Fruit fly (Drosophila melanogaster) whole organism, embryonic: ENCODE measurements around the gene Pdzd8.

Source experiments
- Adf1 ChIP-seq: fragments of 200-800 bp; sonication (Bioruptor generic); IDR thresholded peaks from 2 replicates; pipeline ENCODE4 v1.3.6; 2022; ENCODE audit warnings: missing biosample characterization, missing genetic modification characterization
- Aef1 ChIP-seq: fragments of 200-800 bp; sonication (Bioruptor generic); IDR thresholded peaks from 3 replicates; pipeline ENCODE4 v1.3.6; 2022; ENCODE audit warnings: missing biosample characterization, missing genetic modification characterization
- Asciz ChIP-seq: fragments of 200-800 bp; sonication (Bioruptor generic); optimal IDR thresholded peaks from 2 replicates; lab custom pipeline; 2017; ENCODE audit warnings: missing biosample characterization, mild to moderate bottlenecking, missing genetic modification characterization, missing genetic modification reagents
- Bgb ChIP-seq: fragments of 200-800 bp; sonication (Bioruptor generic); IDR thresholded peaks from 2 replicates; pipeline ENCODE4 v1.3.6; 2022; ENCODE audit warnings: missing biosample characterization, missing genetic modification characterization; ENCODE audit not compliant: partially characterized antibody
- CG10543 ChIP-seq: fragments of 200-800 bp; sonication (Bioruptor generic); optimal IDR thresholded peaks from 3 replicates; lab custom pipeline; 2017; ENCODE audit warnings: missing biosample characterization, mild to moderate bottlenecking, missing genetic modification characterization, moderate library complexity
- CG11696 ChIP-seq: fragments of 200-800 bp; sonication (Bioruptor generic); IDR thresholded peaks from 2 replicates; pipeline ENCODE4 v1.3.6; 2022; ENCODE audit warnings: missing biosample characterization, missing genetic modification characterization
- CG12071 ChIP-seq: fragments of 200-800 bp; sonication (Bioruptor generic); optimal IDR thresholded peaks from 3 replicates; lab custom pipeline; 2018; ENCODE audit warnings: missing biosample characterization, mild to moderate bottlenecking, missing genetic modification characterization
- CG12219 ChIP-seq: fragments of 200-800 bp; sonication (Bioruptor generic); optimal IDR thresholded peaks from 3 replicates; lab custom pipeline; 2018; ENCODE audit warnings: missing biosample characterization, mild to moderate bottlenecking, missing genetic modification characterization
- CG12769 ChIP-seq: fragments of 200-800 bp; sonication (Bioruptor generic); optimal IDR thresholded peaks from 2 replicates; lab custom pipeline; 2019; ENCODE audit warnings: missing biosample characterization, mild to moderate bottlenecking, missing genetic modification characterization, moderate library complexity
- CG13287 ChIP-seq: fragments of 200-800 bp; sonication (Bioruptor generic); IDR thresholded peaks from 2 replicates; pipeline ENCODE4 v1.3.6; 2022; ENCODE audit warnings: missing biosample characterization, missing genetic modification characterization; ENCODE audit not compliant: partially characterized antibody
- CG15514 ChIP-seq: fragments of 200-800 bp; sonication (Bioruptor generic); optimal IDR thresholded peaks from 3 replicates; lab custom pipeline; 2017; ENCODE audit warnings: missing biosample characterization, missing genetic modification characterization, mild to moderate bottlenecking, moderate library complexity, missing genetic modification reagents
- CG17612 ChIP-seq: fragments of 200-800 bp; sonication (Bioruptor generic); IDR thresholded peaks from 2 replicates; pipeline ENCODE4 v1.3.6; 2022; ENCODE audit warnings: missing biosample characterization, missing genetic modification characterization
- CG17912 ChIP-seq: fragments of 200-800 bp; sonication (Bioruptor generic); optimal IDR thresholded peaks from 2 replicates; lab custom pipeline; 2018; ENCODE audit warnings: missing biosample characterization, mild to moderate bottlenecking, missing genetic modification characterization
- CG1792 ChIP-seq: fragments of 200-800 bp; sonication (Bioruptor generic); optimal IDR thresholded peaks from 2 replicates; lab custom pipeline; 2016; ENCODE audit warnings: missing biosample characterization, missing genetic modification characterization
- CG2678 ChIP-seq: fragments of 200-800 bp; sonication (Bioruptor generic); optimal IDR thresholded peaks from 3 replicates; lab custom pipeline; 2019; ENCODE audit warnings: missing biosample characterization, mild to moderate bottlenecking, missing genetic modification characterization, moderate library complexity
- CG30020 ChIP-seq: fragments of 200-800 bp; optimal IDR thresholded peaks from 2 replicates; lab custom pipeline; 2019; ENCODE audit warnings: missing biosample characterization, mild to moderate bottlenecking, missing genetic modification characterization, moderate library complexity
- CG30403 ChIP-seq: fragments of 200-800 bp; sonication (Bioruptor generic); optimal IDR thresholded peaks from 3 replicates; lab custom pipeline; 2016; ENCODE audit warnings: missing biosample characterization, missing genetic modification characterization
- CG32532 ChIP-seq: fragments of 200-800 bp; sonication (Bioruptor generic); IDR thresholded peaks from 2 replicates; pipeline ENCODE4 v1.3.6; 2022; ENCODE audit warnings: missing biosample characterization, missing genetic modification characterization
- CG3995 ChIP-seq: fragments of 200-800 bp; sonication (Bioruptor generic); optimal IDR thresholded peaks from 3 replicates; lab custom pipeline; 2016; ENCODE audit warnings: missing biosample characterization, missing genetic modification characterization
- CG42726 ChIP-seq: fragments of 200-800 bp; sonication (Bioruptor generic); IDR thresholded peaks from 2 replicates; pipeline ENCODE4 v1.3.6; 2022; ENCODE audit warnings: missing biosample characterization, missing genetic modification characterization; ENCODE audit not compliant: partially characterized antibody
- CG5245 ChIP-seq: fragments of 200-800 bp; sonication (Bioruptor generic); optimal IDR thresholded peaks from 3 replicates; lab custom pipeline; 2016; ENCODE audit warnings: missing biosample characterization, missing genetic modification characterization
- CoRest ChIP-seq: fragments of 200-800 bp; sonication (Bioruptor generic); optimal IDR thresholded peaks from 3 replicates; lab custom pipeline; 2018; ENCODE audit warnings: missing biosample characterization, mild to moderate bottlenecking, missing genetic modification characterization, moderate library complexity
- D ChIP-seq, 2 experiments: fragments of 200-800 bp in 1 of 2; fragments of >200 bp in 1 of 2; sonication (Bioruptor generic) in 1 of 2; optimal IDR thresholded peaks; 2 replicates in 1 of 2; 3 replicates in 1 of 2; lab custom pipeline; 2017; ENCODE audit warnings: mild to moderate bottlenecking in 1 of 2, missing biosample characterization in 1 of 2, missing genetic modification characterization in 1 of 2, missing genetic modification reagents in 1 of 2
- Deaf1 ChIP-seq: fragments of 200-800 bp; optimal IDR thresholded peaks from 3 replicates; lab custom pipeline; 2019; ENCODE audit warnings: missing biosample characterization, mild to moderate bottlenecking, missing genetic modification characterization, moderate library complexity
- Eip74EF ChIP-seq, 2 experiments: fragments of 200-800 bp in 1 of 2; fragments of >200 bp in 1 of 2; sonication (Bioruptor generic) in 1 of 2; optimal IDR thresholded peaks; 2 replicates each; lab custom pipeline; 2017 to 2019; ENCODE audit warnings: missing biosample characterization in 2 of 2, missing genetic modification characterization in 2 of 2, mild to moderate bottlenecking in 1 of 2, moderate library complexity in 1 of 2
- Ets97D ChIP-seq: fragments of 200-800 bp; sonication (Bioruptor generic); optimal IDR thresholded peaks from 3 replicates; lab custom pipeline; 2016; ENCODE audit warnings: missing biosample characterization, missing genetic modification characterization
- HLH4C ChIP-seq: fragments of 200-800 bp; sonication (Bioruptor generic); IDR thresholded peaks from 3 replicates; pipeline ENCODE4 v1.3.6; 2022; ENCODE audit warnings: missing biosample characterization, missing genetic modification characterization; ENCODE audit not compliant: partially characterized antibody
- MBD-R2 ChIP-seq: fragments of 200-800 bp; sonication (Bioruptor generic); IDR thresholded peaks from 2 replicates; pipeline ENCODE4 v1.3.6; 2022; ENCODE audit warnings: missing biosample characterization, missing genetic modification characterization
- MESR4 ChIP-seq: fragments of 200-800 bp; sonication (Bioruptor generic); optimal IDR thresholded peaks from 2 replicates; lab custom pipeline; 2018; ENCODE audit warnings: missing biosample characterization, mild to moderate bottlenecking, missing genetic modification characterization, moderate library complexity
- Max ChIP-seq: fragments of 200-800 bp; sonication (Bioruptor generic); optimal IDR thresholded peaks from 2 replicates; lab custom pipeline; 2016; ENCODE audit warnings: missing biosample characterization, mild to moderate bottlenecking, missing genetic modification characterization
- NK7.1 ChIP-seq: fragments of 200-800 bp; sonication (Bioruptor generic); optimal IDR thresholded peaks from 3 replicates; lab custom pipeline; 2016; ENCODE audit warnings: missing biosample characterization, missing genetic modification characterization
- Ssrp ChIP-seq: fragments of 200-800 bp; sonication (Bioruptor generic); optimal IDR thresholded peaks from 2 replicates; lab custom pipeline; 2018; ENCODE audit warnings: missing biosample characterization, mild to moderate bottlenecking, missing genetic modification characterization, moderate library complexity
- Vsx1 ChIP-seq: fragments of 200-800 bp; sonication (Bioruptor generic); optimal IDR thresholded peaks from 2 replicates; lab custom pipeline; 2017; ENCODE audit warnings: missing biosample characterization, mild to moderate bottlenecking, missing genetic modification characterization, missing genetic modification reagents
- ab ChIP-seq: fragments of 200-800 bp; sonication (Bioruptor generic); optimal IDR thresholded peaks from 2 replicates; lab custom pipeline; 2016; ENCODE audit warnings: missing biosample characterization, missing genetic modification characterization
- chif ChIP-seq, 2 experiments: fragments of 200-800 bp; sonication (Bioruptor generic); optimal IDR thresholded peaks; 3 replicates each; lab custom pipeline; 2016; ENCODE audit warnings: missing biosample characterization in 2 of 2, missing genetic modification characterization in 2 of 2
- dmrt99B ChIP-seq: fragments of 200-800 bp; sonication (Bioruptor generic); optimal IDR thresholded peaks from 2 replicates; lab custom pipeline; 2018; ENCODE audit warnings: missing biosample characterization, mild to moderate bottlenecking, missing genetic modification characterization, moderate library complexity
- jigr1 ChIP-seq: fragments of 200-800 bp; sonication (Bioruptor generic); IDR thresholded peaks from 3 replicates; pipeline ENCODE4 v1.3.6; 2022; ENCODE audit warnings: missing biosample characterization, missing genetic modification characterization
- mam ChIP-seq: fragments of 200-800 bp; sonication (Bioruptor generic); optimal IDR thresholded peaks from 3 replicates; lab custom pipeline; 2016; ENCODE audit warnings: missing biosample characterization, missing genetic modification characterization
- nmo ChIP-seq: fragments of 200-800 bp; sonication (Bioruptor generic); optimal IDR thresholded peaks from 2 replicates; lab custom pipeline; 2018; ENCODE audit warnings: missing biosample characterization, mild to moderate bottlenecking, missing genetic modification characterization, moderate library complexity
- peb ChIP-seq: fragments of 200-800 bp; sonication (Bioruptor generic); IDR thresholded peaks from 2 replicates; pipeline ENCODE4 v1.3.6; 2022; ENCODE audit warnings: missing biosample characterization, missing genetic modification characterization
- prd ChIP-seq, 3 experiments: fragments of >200 bp in 2 of 3; fragments of 200-800 bp in 1 of 3; sonication (Bioruptor generic) in 1 of 3; optimal IDR thresholded peaks in 2 of 3; IDR thresholded peaks in 1 of 3; 2 replicates in 2 of 3; 3 replicates in 1 of 3; pipeline versions ENCODE4 v1.3.6 to Lab custom; 2017 to 2022; ENCODE audit warnings: missing biosample characterization in 1 of 3, missing genetic modification characterization in 1 of 3
- repo ChIP-seq: fragments of 200-800 bp; sonication (Bioruptor generic); optimal IDR thresholded peaks from 2 replicates; lab custom pipeline; 2016; ENCODE audit warnings: missing biosample characterization, missing genetic modification characterization
- sim ChIP-seq: fragments of 200-800 bp; sonication (Bioruptor generic); IDR thresholded peaks from 2 replicates; pipeline ENCODE4 v1.3.6; 2022; ENCODE audit warnings: missing biosample characterization, missing genetic modification characterization
- ssp ChIP-seq: fragments of 200-800 bp; sonication (Bioruptor generic); IDR thresholded peaks from 2 replicates; pipeline ENCODE4 v1.3.6; 2022; ENCODE audit warnings: missing biosample characterization, missing genetic modification characterization
- tgo ChIP-seq: fragments of 200-800 bp; sonication (Bioruptor generic); IDR thresholded peaks from 3 replicates; pipeline ENCODE4 v1.3.6; 2022; ENCODE audit warnings: missing biosample characterization, missing genetic modification characterization
- usp ChIP-seq: fragments of >200 bp; optimal IDR thresholded peaks from 2 replicates; lab custom pipeline; 2017; ENCODE audit warnings: missing biosample characterization, missing genetic modification characterization

Pdzd8 gene

dm6 chrX:11925213-11925612, 5.4 kb downstream of the Pdzd8 start (continued):
- no peak for TF ChIP-seq Eip74EF (GFP tag; optimal IDR thresholded peaks at IDR 0.05; lab: Kevin White, UChicago)
- TF ChIP-seq CG2678 (tag; lab: Kevin White, UChicago), result peak; percentile 73
- no peak for TF ChIP-seq Vsx1 (GFP tag; lab: Kevin White, UChicago)
- peak; percentile 19 for TF ChIP-seq CG15514 (GFP tag; lab: Kevin White, UChicago)
- TF ChIP-seq CG13287 (GFP tag; lab: Robert Waterston, UW), result no peak
- TF ChIP-seq CG17912 (GFP tag; lab: Kevin White, UChicago), result no peak
- TF ChIP-seq Aef1 (GFP tag; lab: Robert Waterston, UW), result peak; percentile 69
- peak; percentile 51 for TF ChIP-seq dmrt99B
- peak; percentile 28 for TF ChIP-seq CG12219 (GFP tag; lab: Kevin White, UChicago)
- TF ChIP-seq ssp (GFP tag; lab: Robert Waterston, UW), result 0 out of 2 replicates have a peak, but pooled peaks have one; percentile 14
- TF ChIP-seq CG5245 (GFP tag; lab: Kevin White, UChicago), result no peak
- TF ChIP-seq repo (GFP tag; lab: Kevin White, UChicago), result no peak
- no peak for TF ChIP-seq prd (optimal IDR thresholded peaks at IDR 0.05; lab: Kevin White, UChicago)
- TF ChIP-seq prd (GFP tag; IDR thresholded peaks at IDR 0.05; lab: Robert Waterston, UW), result no peak; the same call in 1 of the 3 replicates
- TF ChIP-seq CG10543 (GFP tag; lab: Kevin White, UChicago), result no peak
- no peak for TF ChIP-seq Ets97D (GFP tag; lab: Kevin White, UChicago)
- TF ChIP-seq CG30020 (tag; lab: Kevin White, UChicago), result no peak
- TF ChIP-seq HLH4C (GFP tag; lab: Robert Waterston, UW), result no peak
- TF ChIP-seq Max, result no peak
- TF ChIP-seq CG30403 (GFP tag; lab: Kevin White, UChicago), result no peak
- TF ChIP-seq nmo (GFP tag; lab: Kevin White, UChicago), result peak; percentile 48
- no peak for TF ChIP-seq CG1792 (GFP tag; lab: Kevin White, UChicago)
- TF ChIP-seq peb (GFP tag; lab: Robert Waterston, UW), result peak; percentile 39; the same call in 1 of the 2 replicates
- TF ChIP-seq CG12071 (GFP tag; lab: Kevin White, UChicago), result peak; percentile 66
- TF ChIP-seq CG3995 (GFP tag; lab: Kevin White, UChicago), result no peak
- TF ChIP-seq CG17612 (GFP tag; lab: Robert Waterston, UW), result peak; percentile 55; the same call in 1 of the 2 replicates
- peak; percentile 8 for TF ChIP-seq Asciz (GFP tag; lab: Kevin White, UChicago)
- TF ChIP-seq CG11696, result peak; percentile 64; the same call in 1 of the 2 replicates
- no peak for TF ChIP-seq Ssrp (tag; lab: Kevin White, UChicago)
- peak in 1 of 2 experiments; percentile 7 for TF ChIP-seq chif (GFP tag; optimal IDR thresholded peaks at IDR 0.05; lab: Kevin White, UChicago)
- TF ChIP-seq MBD-R2 (GFP tag; lab: Robert Waterston, UW), result peak; percentile 48; the same call in 1 of the 2 replicates
- TF ChIP-seq jigr1, result no peak
- TF ChIP-seq Adf1 (GFP tag; lab: Robert Waterston, UW), result peak; percentile 33; the same call in 1 of the 2 replicates
- peak; percentile 88 for TF ChIP-seq CG32532 (GFP tag; lab: Robert Waterston, UW)
- TF ChIP-seq sim, result no peak
- no peak for TF ChIP-seq CG12769 (tag; lab: Kevin White, UChicago)
- peak; percentile 41 for TF ChIP-seq CoRest
- no peak for TF ChIP-seq usp
- no peak for TF ChIP-seq ab (GFP tag; lab: Kevin White, UChicago)
- no peak for TF ChIP-seq CG42726 (GFP tag; lab: Robert Waterston, UW)
- TF ChIP-seq D (optimal IDR thresholded peaks at IDR 0.05; lab: Kevin White, UChicago), result no peak
- no peak for TF ChIP-seq D (GFP tag; optimal IDR thresholded peaks at IDR 0.05; lab: Kevin White, UChicago)
- TF ChIP-seq mam (GFP tag; lab: Kevin White, UChicago), result peak; percentile 19
- no peak for TF ChIP-seq MESR4 (GFP tag; lab: Kevin White, UChicago)
- TF ChIP-seq NK7.1, result no peak
- TF ChIP-seq tgo, result peak; percentile 75
- TF ChIP-seq Deaf1 (tag; lab: Kevin White, UChicago), result no peak
- TF ChIP-seq Bgb (GFP tag; lab: Robert Waterston, UW), result no peak
